Fruit fly (Drosophila melanogaster) whole organism: Measurements from ENCODE around the gene CecB.

ENCODE experiments used
- CG8478 ChIP-seq: fragments of >200 bp; optimal IDR thresholded peaks from 2 replicates; lab custom pipeline; 2018; ENCODE audit warnings: inconsistent platforms
- Dll ChIP-seq: fragments of >200 bp; optimal IDR thresholded peaks from 2 replicates; lab custom pipeline; 2017
- EcR ChIP-seq, 2 experiments: fragments of >200 bp; optimal IDR thresholded peaks; 2 replicates each; lab custom pipeline; 2017; ENCODE audit warnings: missing biosample characterization in 2 of 2, missing genetic modification characterization in 2 of 2, missing genetic modification reagents in 2 of 2
- pan ChIP-seq: fragments of >200 bp; optimal IDR thresholded peaks from 2 replicates; lab custom pipeline; 2017
- psq ChIP-seq: fragments of >200 bp; optimal IDR thresholded peaks from 2 replicates; lab custom pipeline; 2017
- usp ChIP-seq: fragments of >200 bp; optimal IDR thresholded peaks from 2 replicates; lab custom pipeline; 2017; ENCODE audit warnings: missing biosample characterization, missing genetic modification characterization, mixed read lengths

Gene CecB

DNA sequence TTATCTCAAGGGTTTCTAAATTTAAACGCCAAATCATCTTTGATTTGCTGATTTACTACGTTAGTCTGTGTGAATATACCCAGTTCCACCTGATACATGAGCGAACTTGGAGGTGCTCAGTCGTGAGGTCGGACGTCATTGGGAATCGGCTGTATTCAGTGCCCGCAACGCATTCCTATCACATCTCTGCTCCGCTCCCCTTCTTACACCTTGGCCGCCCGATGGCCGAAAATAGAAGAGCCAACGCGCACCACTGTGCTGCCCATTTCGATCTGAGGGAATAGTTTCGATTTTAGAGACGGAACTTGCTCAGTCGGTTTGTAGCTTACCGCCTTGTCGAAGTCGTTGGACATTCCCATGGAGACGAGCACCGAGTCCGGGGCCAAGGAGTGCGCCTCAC, 37.3 kb downstream of the CecB start:
- TF ChIP-seq pan (lab: Kevin White, UChicago) (no peak), Dll (lab: Kevin White, UChicago) (no peak), EcR (GFP tag; optimal IDR thresholded peaks at IDR 0.05; lab: Kevin White, UChicago) (no peak), psq (lab: Kevin White, UChicago) (no peak), CG8478 (lab: Kevin White, UChicago) (no peak), usp (no peak)

DNA sequence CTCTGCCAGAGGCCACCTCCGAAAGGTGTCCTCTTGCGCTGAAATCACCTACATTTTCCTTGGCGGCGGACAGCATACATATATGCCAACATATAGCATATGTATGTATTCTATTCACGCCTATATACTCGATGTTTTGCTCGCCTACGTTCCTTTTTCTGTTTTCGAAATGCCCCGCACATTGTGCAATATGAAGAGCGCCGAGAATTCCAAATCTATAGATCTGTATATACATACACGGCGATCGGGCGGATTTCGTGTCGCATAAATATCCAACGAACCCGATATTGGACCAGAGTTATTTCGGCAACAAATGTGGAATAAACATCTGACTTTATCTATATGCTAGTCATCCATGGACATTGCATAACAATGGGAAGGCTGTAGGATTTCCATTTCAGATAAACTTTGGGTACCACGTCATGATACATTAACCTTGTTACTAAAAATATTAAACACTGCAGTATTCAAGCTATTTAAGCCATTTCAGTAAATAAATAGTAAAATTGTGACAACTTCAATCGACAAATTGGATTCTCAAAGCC, 38.5 kb downstream of the CecB start:
- TF ChIP-seq pan (lab: Kevin White, UChicago) (no peak), usp (no peak)

dm6 chr3R:30174160-30175002, 39.2 kb downstream of the CecB start, which contains the start of gene Mlc2:
Gene Mlc2, minus strand, starts transcription at chr3R:30174551.
- TF ChIP-seq psq (lab: Kevin White, UChicago) (no peak), EcR (GFP tag; optimal IDR thresholded peaks at IDR 0.05; lab: Kevin White, UChicago) (no peak), usp (no peak)

dm6 chr3R:30170671-30171667, 42.6 kb downstream of the CecB start, which contains the start of gene Rsod:
Gene Rsod, minus strand, starts transcription at chr3R:30171207.
- TF ChIP-seq Dll (lab: Kevin White, UChicago) (no peak), psq (lab: Kevin White, UChicago) (no peak), CG8478 (lab: Kevin White, UChicago) (no peak), EcR (GFP tag; optimal IDR thresholded peaks at IDR 0.05; lab: Kevin White, UChicago) (no peak), pan (lab: Kevin White, UChicago) (no peak), usp (no peak)

- no peak for TF ChIP-seq EcR (GFP tag; optimal IDR thresholded peaks at IDR 0.05; lab: Kevin White, UChicago)
- TF ChIP-seq usp = no peak
- TF ChIP-seq Dll (lab: Kevin White, UChicago) = no peak
- no peak for TF ChIP-seq CG8478 (lab: Kevin White, UChicago)
- no peak for TF ChIP-seq psq (lab: Kevin White, UChicago)
- TF ChIP-seq pan (lab: Kevin White, UChicago) = no peak
Measured at dm6 chr3R:30166159-30166784, 47.3 kb downstream of the CecB start, which contains the start of gene VhaAC45RP. Gene VhaAC45RP, minus strand, starts transcription at chr3R:30166419.

DNA sequence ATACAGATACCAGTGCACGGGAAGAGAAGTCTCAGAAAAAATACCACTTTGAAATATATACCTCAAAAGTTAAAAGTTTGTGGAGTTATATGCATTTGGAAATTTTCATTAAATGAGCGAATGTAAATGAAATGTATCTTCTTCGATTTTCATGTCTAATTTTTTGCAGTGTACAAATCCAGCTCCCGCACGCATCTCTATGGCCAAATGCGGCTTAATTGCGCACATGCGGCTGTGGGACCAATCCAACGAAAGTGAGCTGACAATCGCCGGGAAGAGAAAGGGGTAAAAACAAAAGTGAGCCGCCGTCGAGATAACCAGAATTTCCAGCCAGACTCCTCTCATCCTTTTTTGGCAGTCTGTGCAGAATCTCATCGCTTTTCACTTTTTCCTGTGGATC, 49.4 kb downstream of the CecB start:
- TF ChIP-seq Dll (lab: Kevin White, UChicago) (no peak), pan (lab: Kevin White, UChicago) (no peak), psq (lab: Kevin White, UChicago) (no peak), CG8478 (lab: Kevin White, UChicago) (no peak), EcR (GFP tag; optimal IDR thresholded peaks at IDR 0.05; lab: Kevin White, UChicago) (no peak)
